Worm (Caenorhabditis elegans) whole organism, L1 larva: ENCODE results near the gene ari-2.

ENCODE experiments used
- C04F5.9 ChIP-seq: sonication (generic microtip); optimal IDR thresholded peaks from 2 replicates; lab custom pipeline; 2016; ENCODE audit warnings: missing genetic modification characterization, missing compliant biosample characterization
- C34B4.2 ChIP-seq: sonication (generic microtip); optimal IDR thresholded peaks from 2 replicates; lab custom pipeline; 2017; ENCODE audit warnings: mild to moderate bottlenecking, missing genetic modification characterization, missing compliant biosample characterization
- F16B12.6 ChIP-seq: fragments of 150-350 bp; optimal IDR thresholded peaks from 2 replicates; lab custom pipeline; 2014; ENCODE audit warnings: missing biosample characterization, missing genetic modification characterization
- aha-1 ChIP-seq: fragments of 150-350 bp; optimal IDR thresholded peaks from 2 replicates; lab custom pipeline; 2014; ENCODE audit warnings: missing biosample characterization, missing genetic modification characterization
- alr-1 ChIP-seq: fragments of 200-800 bp; sonication (Bioruptor generic); optimal IDR thresholded peaks from 2 replicates; lab custom pipeline; 2018; ENCODE audit warnings: borderline replicate concordance, mild to moderate bottlenecking, missing genetic modification characterization, missing compliant biosample characterization
- aly-2 ChIP-seq: fragments of 150-350 bp; optimal IDR thresholded peaks from 2 replicates; lab custom pipeline; 2014; ENCODE audit warnings: missing biosample characterization, missing genetic modification characterization
- blmp-1 ChIP-seq: fragments of 150-350 bp; optimal IDR thresholded peaks from 2 replicates; lab custom pipeline; 2014; ENCODE audit warnings: missing biosample characterization, missing genetic modification characterization
- ceh-63 ChIP-seq: fragments of 200-800 bp; sonication (Bioruptor generic); optimal IDR thresholded peaks from 2 replicates; lab custom pipeline; 2018; ENCODE audit warnings: mild to moderate bottlenecking, missing genetic modification characterization, missing compliant biosample characterization
- ceh-8 ChIP-seq: fragments of 200-800 bp; sonication (Bioruptor generic); optimal IDR thresholded peaks from 2 replicates; lab custom pipeline; 2018; ENCODE audit warnings: mild to moderate bottlenecking, missing genetic modification characterization, moderate library complexity, missing compliant biosample characterization
- ceh-88 ChIP-seq: fragments of 200-800 bp; sonication (Bioruptor generic); IDR thresholded peaks from 2 replicates; pipeline ENCODE4 v1.3.6; 2022; ENCODE audit warnings: missing genetic modification characterization, missing compliant biosample characterization
- ces-1 ChIP-seq: fragments of 150-350 bp; optimal IDR thresholded peaks from 2 replicates; lab custom pipeline; 2014; ENCODE audit warnings: missing biosample characterization, missing genetic modification reagents, missing genetic modification characterization
- dpl-1 ChIP-seq, 3 experiments: fragments of 150-350 bp in 2 of 3; sonication (generic microtip) in 1 of 3; optimal IDR thresholded peaks; 2 replicates each; lab custom pipeline; 2014 to 2017; ENCODE audit warnings: missing biosample characterization in 3 of 3, missing genetic modification characterization in 3 of 3, missing genetic modification reagents in 3 of 3
- egl-13 ChIP-seq: sonication (generic microtip); optimal IDR thresholded peaks from 2 replicates; lab custom pipeline; 2016; ENCODE audit warnings: missing genotype, missing genetic modification reagents, missing genetic modification characterization, missing compliant biosample characterization
- fos-1 ChIP-seq: fragments of 150-350 bp; optimal IDR thresholded peaks from 2 replicates; lab custom pipeline; 2014; ENCODE audit warnings: missing biosample characterization, missing genetic modification characterization
- grh-1 ChIP-seq: fragments of 200-800 bp; sonication (Bioruptor generic); IDR thresholded peaks from 2 replicates; pipeline ENCODE4 v1.3.6; 2022; ENCODE audit warnings: missing genetic modification reagents, missing genetic modification characterization, missing compliant biosample characterization
- hlh-4 ChIP-seq: sonication (generic microtip); optimal IDR thresholded peaks from 2 replicates; lab custom pipeline; 2016; ENCODE audit warnings: mild to moderate bottlenecking, missing genetic modification characterization, missing compliant biosample characterization
- hpl-2 ChIP-seq: fragments of 150-350 bp; optimal IDR thresholded peaks from 2 replicates; lab custom pipeline; 2014; ENCODE audit warnings: missing biosample characterization, missing genetic modification reagents, missing genetic modification characterization
- irx-1 ChIP-seq: sonication (generic microtip); optimal IDR thresholded peaks from 2 replicates; lab custom pipeline; 2016; ENCODE audit warnings: missing genetic modification characterization, missing compliant biosample characterization
- isw-1 ChIP-seq: fragments of 200-800 bp; sonication (Bioruptor generic); IDR thresholded peaks from 2 replicates; pipeline ENCODE4 v1.3.6; 2022; ENCODE audit warnings: missing genetic modification characterization, missing compliant biosample characterization
- lin-14 ChIP-seq: fragments of 200-800 bp; sonication (Bioruptor generic); optimal IDR thresholded peaks from 2 replicates; lab custom pipeline; 2018; ENCODE audit warnings: mild to moderate bottlenecking, missing genetic modification characterization, moderate library complexity, missing compliant biosample characterization
- lin-35 ChIP-seq, 2 experiments: fragments of 150-350 bp; optimal IDR thresholded peaks; 2 replicates each; lab custom pipeline; 2014; ENCODE audit warnings: missing biosample characterization in 2 of 2, missing genetic modification characterization in 2 of 2, missing genetic modification reagents in 2 of 2
- lsy-2 ChIP-seq, 2 experiments: fragments of 150-350 bp; optimal IDR thresholded peaks; 2 replicates each; lab custom pipeline; 2014; ENCODE audit warnings: missing biosample characterization in 2 of 2, missing genetic modification characterization in 2 of 2
- mab-9 ChIP-seq: fragments of 200-800 bp; sonication (Bioruptor generic); IDR thresholded peaks from 2 replicates; pipeline ENCODE4 v1.3.6; 2022; ENCODE audit warnings: missing genetic modification reagents, missing genetic modification characterization, missing compliant biosample characterization
- mef-2 ChIP-seq: fragments of 150-350 bp; optimal IDR thresholded peaks from 2 replicates; lab custom pipeline; 2014; ENCODE audit warnings: missing biosample characterization, missing genetic modification characterization
- mep-1 ChIP-seq: fragments of 150-350 bp; optimal IDR thresholded peaks from 2 replicates; lab custom pipeline; 2014; ENCODE audit warnings: missing biosample characterization, missing genetic modification characterization
- nhr-11 ChIP-seq: fragments of 150-350 bp; optimal IDR thresholded peaks from 2 replicates; lab custom pipeline; 2014; ENCODE audit warnings: missing biosample characterization, missing genetic modification characterization
- nhr-12 ChIP-seq: sonication (generic microtip); optimal IDR thresholded peaks from 2 replicates; lab custom pipeline; 2017; ENCODE audit warnings: missing biosample characterization, missing genetic modification characterization
- nhr-19 ChIP-seq: fragments of 200-800 bp; sonication (Bioruptor generic); conservative IDR thresholded peaks from 2 replicates; pipeline ENCODE4 v1.3.6; 2022; ENCODE audit warnings: missing genetic modification characterization, missing compliant biosample characterization
- nhr-20 ChIP-seq: sonication (generic microtip); optimal IDR thresholded peaks from 2 replicates; lab custom pipeline; 2016; ENCODE audit warnings: mild to moderate bottlenecking, missing genetic modification characterization, missing compliant biosample characterization
- nhr-237 ChIP-seq: fragments of 150-350 bp; optimal IDR thresholded peaks from 2 replicates; lab custom pipeline; 2014; ENCODE audit warnings: missing biosample characterization, missing genetic modification characterization
- nhr-28 ChIP-seq: fragments of 150-350 bp; optimal IDR thresholded peaks from 2 replicates; lab custom pipeline; 2014; ENCODE audit warnings: missing biosample characterization, missing genetic modification characterization
- nhr-47 ChIP-seq: sonication (generic microtip); optimal IDR thresholded peaks from 2 replicates; lab custom pipeline; 2016; ENCODE audit warnings: mild to moderate bottlenecking, missing genetic modification characterization, moderate library complexity, missing compliant biosample characterization
- nhr-71 ChIP-seq: sonication (generic microtip); optimal IDR thresholded peaks from 2 replicates; lab custom pipeline; 2016; ENCODE audit warnings: mild to moderate bottlenecking, missing genetic modification characterization, moderate library complexity, missing compliant biosample characterization
- nhr-76 ChIP-seq: sonication (generic microtip); optimal IDR thresholded peaks from 2 replicates; lab custom pipeline; 2017; ENCODE audit warnings: missing biosample characterization, missing genetic modification characterization
- nhr-77 ChIP-seq: fragments of 150-350 bp; optimal IDR thresholded peaks from 2 replicates; lab custom pipeline; 2014; ENCODE audit warnings: missing biosample characterization, missing genetic modification characterization
- rnt-1 ChIP-seq: sonication (generic microtip); optimal IDR thresholded peaks from 2 replicates; lab custom pipeline; 2016; ENCODE audit warnings: mild to moderate bottlenecking, missing genetic modification characterization, moderate library complexity, missing compliant biosample characterization
- snu-23 ChIP-seq: sonication (generic microtip); optimal IDR thresholded peaks from 2 replicates; lab custom pipeline; 2016; ENCODE audit warnings: missing genetic modification characterization, missing compliant biosample characterization
- sox-4 ChIP-seq: sonication (generic microtip); optimal IDR thresholded peaks from 2 replicates; lab custom pipeline; 2016; ENCODE audit warnings: missing genetic modification characterization, missing compliant biosample characterization
- swsn-7 ChIP-seq: sonication (generic microtip); optimal IDR thresholded peaks from 2 replicates; lab custom pipeline; 2016; ENCODE audit warnings: missing genetic modification characterization, missing compliant biosample characterization
- unc-30 ChIP-seq: sonication (generic microtip); optimal IDR thresholded peaks from 2 replicates; lab custom pipeline; 2017; ENCODE audit warnings: missing biosample characterization, missing genetic modification characterization
- unc-86 ChIP-seq: sonication (generic microtip); optimal IDR thresholded peaks from 2 replicates; lab custom pipeline; 2016; ENCODE audit warnings: missing genetic modification characterization, missing compliant biosample characterization
- unc-98 ChIP-seq: fragments of 200-800 bp; sonication (Bioruptor generic); IDR thresholded peaks from 2 replicates; pipeline ENCODE4 v1.3.6; 2022; ENCODE audit warnings: missing genetic modification characterization, missing compliant biosample characterization
- vab-15 ChIP-seq: sonication (generic microtip); optimal IDR thresholded peaks from 2 replicates; lab custom pipeline; 2017; ENCODE audit warnings: missing genotype, mild to moderate bottlenecking, missing genetic modification characterization, missing compliant biosample characterization
- xbp-1 ChIP-seq: sonication (generic microtip); optimal IDR thresholded peaks from 2 replicates; lab custom pipeline; 2016; ENCODE audit warnings: missing genetic modification characterization, missing compliant biosample characterization
- zag-1 ChIP-seq: fragments of 150-350 bp; optimal IDR thresholded peaks from 2 replicates; lab custom pipeline; 2014; ENCODE audit warnings: missing biosample characterization, missing genetic modification characterization
- zip-4 ChIP-seq: fragments of 200-800 bp; sonication (Bioruptor generic); optimal IDR thresholded peaks from 2 replicates; lab custom pipeline; 2018; ENCODE audit warnings: mild to moderate bottlenecking, missing genetic modification characterization, moderate library complexity, missing compliant biosample characterization
- ztf-11 ChIP-seq, 2 experiments: sonication (generic microtip); optimal IDR thresholded peaks; 2 replicates each; lab custom pipeline; 2016 to 2017; ENCODE audit warnings: missing genetic modification characterization in 2 of 2, missing biosample characterization in 1 of 2, missing compliant biosample characterization in 1 of 2

Gene ari-2

ce11 chrIV:5548843-5549242 lies 2.1 kb upstream of the ari-2 start (continued):
- TF ChIP-seq mab-9 (GFP tag; lab: Robert Waterston, UW), result no peak
- TF ChIP-seq zag-1, result no peak
- no peak for TF ChIP-seq hlh-4 (tag; lab: Kevin White, UChicago)
- TF ChIP-seq lin-14 (GFP tag; lab: Kevin White, UChicago), result peak; percentile 99
- TF ChIP-seq nhr-28 (tag; lab: Kevin White, UChicago), result no peak
- TF ChIP-seq nhr-11 (tag; lab: Kevin White, UChicago), result no peak
- TF ChIP-seq ceh-8 (GFP tag; lab: Kevin White, UChicago), result no peak
- no peak for TF ChIP-seq nhr-19 (GFP tag; lab: Robert Waterston, UW)
- no peak for TF ChIP-seq mef-2 (tag; lab: Kevin White, UChicago)
- TF ChIP-seq nhr-12 (tag; lab: Kevin White, UChicago), result no peak
- no peak for TF ChIP-seq egl-13 (tag; lab: Kevin White, UChicago)
- no peak for TF ChIP-seq zip-4 (GFP tag; lab: Kevin White, UChicago)
- TF ChIP-seq nhr-237 (tag; lab: Kevin White, UChicago), result no peak
- TF ChIP-seq blmp-1 (tag; lab: Kevin White, UChicago), result peak; percentile 85
- TF ChIP-seq alr-1 (tag; lab: Kevin White, UChicago), result no peak
- TF ChIP-seq C34B4.2 (tag; lab: Kevin White, UChicago), result no peak
- TF ChIP-seq nhr-77 (tag; lab: Kevin White, UChicago), result no peak
- TF ChIP-seq fos-1, result no peak
- peak; percentile 47 to 50 for TF ChIP-seq lin-35 (GFP tag; optimal IDR thresholded peaks at IDR 0.05; lab: Kevin White, UChicago)
- peak; percentile 8 for TF ChIP-seq nhr-20 (tag; lab: Kevin White, UChicago)
- no peak for TF ChIP-seq hpl-2 (GFP tag; lab: Kevin White, UChicago)
- peak; percentile 53 for TF ChIP-seq nhr-47 (tag; lab: Kevin White, UChicago)
- peak; percentile 40 for TF ChIP-seq nhr-71 (tag; lab: Kevin White, UChicago)
- TF ChIP-seq unc-98 (GFP tag; lab: Robert Waterston, UW), result no peak
- no peak for TF ChIP-seq F16B12.6 (tag; lab: Kevin White, UChicago)
- no peak for TF ChIP-seq ces-1 (GFP tag; lab: Kevin White, UChicago)
- TF ChIP-seq rnt-1 (tag; lab: Kevin White, UChicago), result peak; percentile 71
- no peak for TF ChIP-seq ztf-11 (tag; optimal IDR thresholded peaks at IDR 0.05; lab: Kevin White, UChicago)
- TF ChIP-seq unc-30 (tag; lab: Kevin White, UChicago), result no peak
- TF ChIP-seq lsy-2 (tag; optimal IDR thresholded peaks at IDR 0.05; lab: Kevin White, UChicago), result peak in 1 of 2 experiments; percentile 63
- TF ChIP-seq nhr-76, result no peak
- TF ChIP-seq aha-1 (tag; lab: Kevin White, UChicago), result no peak
- TF ChIP-seq dpl-1 (GFP tag; optimal IDR thresholded peaks at IDR 0.05; lab: Kevin White, UChicago), result peak in 2 of 3 experiments; percentile 23 to 25
- no peak for TF ChIP-seq irx-1 (tag; lab: Kevin White, UChicago)
- no peak for TF ChIP-seq vab-15 (tag; lab: Kevin White, UChicago)
- no peak for TF ChIP-seq swsn-7 (tag; lab: Kevin White, UChicago)
- peak; percentile 5 for TF ChIP-seq xbp-1 (tag; lab: Kevin White, UChicago)
- TF ChIP-seq ceh-63 (GFP tag; lab: Kevin White, UChicago), result no peak
- TF ChIP-seq unc-86 (tag; lab: Kevin White, UChicago), result no peak
- peak; percentile 69 for TF ChIP-seq mep-1 (tag; lab: Kevin White, UChicago)
- no peak for TF ChIP-seq isw-1 (GFP tag; lab: Robert Waterston, UW)
- TF ChIP-seq C04F5.9 (tag; lab: Kevin White, UChicago), result no peak
- TF ChIP-seq grh-1, result no peak
- TF ChIP-seq snu-23 (GFP tag; lab: Kevin White, UChicago), result peak; percentile 49
- TF ChIP-seq ceh-88, result no peak
- no peak for TF ChIP-seq sox-4 (tag; lab: Kevin White, UChicago)
- no peak for TF ChIP-seq aly-2 (tag; lab: Kevin White, UChicago)
